Worm (Caenorhabditis elegans) whole organism, young adult: ENCODE measurements around the gene mdt-10.

Source experiments
- F10E7.11 ChIP-seq: sonication (generic microtip); optimal IDR thresholded peaks from 2 replicates; lab custom pipeline; 2017; ENCODE audit warnings: mild to moderate bottlenecking, missing genetic modification characterization, moderate library complexity, missing compliant biosample characterization
- F22D6.2 ChIP-seq: sonication (generic microtip); optimal IDR thresholded peaks from 2 replicates; lab custom pipeline; 2016; ENCODE audit warnings: mild to moderate bottlenecking, missing genetic modification characterization, missing compliant biosample characterization
- F37B4.10 ChIP-seq: fragments of 200-800 bp; sonication (Bioruptor generic); IDR thresholded peaks from 2 replicates; pipeline ENCODE4 v1.3.6; 2022; ENCODE audit warnings: missing genetic modification characterization, missing compliant biosample characterization
- T26A5.8 ChIP-seq: sonication (generic microtip); optimal IDR thresholded peaks from 2 replicates; lab custom pipeline; 2016; ENCODE audit warnings: missing genetic modification characterization, missing compliant biosample characterization
- Y95B8A.8 ChIP-seq: fragments of 200-800 bp; sonication (Bioruptor generic); IDR thresholded peaks from 2 replicates; pipeline ENCODE4 v1.3.6; 2022; ENCODE audit warnings: missing genetic modification reagents, missing genetic modification characterization, missing compliant biosample characterization
- ama-1 ChIP-seq, 3 experiments: fragments of 150-350 bp in 1 of 3; sonication (generic microtip) in 2 of 3; optimal IDR thresholded peaks; 2 replicates each; lab custom pipeline; 2014 to 2018; ENCODE audit warnings: missing biosample characterization in 2 of 3, missing genetic modification characterization in 2 of 3, missing genetic modification reagents in 2 of 3
- lag-1 ChIP-seq: fragments of 200-800 bp; sonication (Bioruptor generic); IDR thresholded peaks from 2 replicates; pipeline ENCODE4 v1.3.6; 2022; ENCODE audit warnings: missing genetic modification reagents, missing genetic modification characterization, missing compliant biosample characterization
- nfya-1 ChIP-seq: sonication (generic microtip); optimal IDR thresholded peaks from 2 replicates; lab custom pipeline; 2017; ENCODE audit warnings: antibody characterized with exemption, missing compliant biosample characterization, missing genetic modification characterization, borderline replicate concordance; ENCODE audit not compliant: insufficient read depth
- nhr-179 ChIP-seq: sonication (generic microtip); optimal IDR thresholded peaks from 2 replicates; lab custom pipeline; 2016; ENCODE audit warnings: mild to moderate bottlenecking, missing genetic modification characterization, missing compliant biosample characterization
- sea-2 ChIP-seq: fragments of 200-800 bp; sonication (Bioruptor generic); IDR thresholded peaks from 2 replicates; pipeline ENCODE4 v1.3.6; 2022; ENCODE audit warnings: missing genetic modification characterization, missing compliant biosample characterization
- sptf-2 ChIP-seq: fragments of 200-800 bp; sonication (Bioruptor generic); optimal IDR thresholded peaks from 2 replicates; lab custom pipeline; 2018; ENCODE audit warnings: mild to moderate bottlenecking, missing genetic modification characterization, missing compliant biosample characterization
- unc-62 ChIP-seq: fragments of 150-350 bp; optimal IDR thresholded peaks from 2 replicates; lab custom pipeline; 2014; ENCODE audit warnings: missing biosample characterization, missing genetic modification reagents, missing genetic modification characterization
- ztf-28 ChIP-seq: fragments of 200-800 bp; sonication (Bioruptor generic); IDR thresholded peaks from 2 replicates; pipeline ENCODE4 v1.3.6; 2022; ENCODE audit warnings: missing genetic modification reagents, missing genetic modification characterization, missing compliant biosample characterization
- ztf-6 ChIP-seq: fragments of 200-800 bp; sonication (Bioruptor generic); IDR thresholded peaks from 2 replicates; pipeline ENCODE4 v1.3.6; 2022; ENCODE audit warnings: missing genetic modification reagents, missing genetic modification characterization, missing compliant biosample characterization

DNA sequence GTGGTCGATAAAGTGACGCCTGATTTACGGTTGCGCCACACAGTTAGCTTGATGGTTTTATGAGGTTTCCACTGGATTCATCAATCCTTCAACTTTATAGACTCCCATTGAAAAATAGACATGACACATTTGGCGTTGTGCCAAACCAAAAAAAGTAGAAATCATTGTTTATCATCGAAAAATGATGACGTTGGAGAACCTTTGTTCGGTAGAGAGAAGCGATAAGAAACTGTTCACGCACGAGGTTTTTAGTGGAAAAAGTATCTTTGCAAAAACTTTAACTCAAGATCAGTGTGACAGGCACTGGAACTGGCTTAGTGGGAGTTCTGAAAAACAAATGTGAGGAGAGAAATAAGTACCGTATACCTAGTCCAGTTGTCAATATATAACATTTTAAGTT is 41.2 kb downstream of the mdt-10 start:
- no peak for TF ChIP-seq ztf-28 (GFP tag; lab: Robert Waterston, UW)
- no peak for TF ChIP-seq Y95B8A.8
- TF ChIP-seq nfya-1 = no peak
- TF ChIP-seq unc-62 = no peak
- no peak for TF ChIP-seq sptf-2 (GFP tag; lab: Kevin White, UChicago)
- no peak for TF ChIP-seq F10E7.11 (tag; lab: Kevin White, UChicago)
- no peak for TF ChIP-seq lag-1 (GFP tag; lab: Robert Waterston, UW)
- TF ChIP-seq sea-2 (GFP tag; lab: Robert Waterston, UW) = no peak
- TF ChIP-seq ama-1 (optimal IDR thresholded peaks at IDR 0.05; lab: Kevin White, UChicago) = no peak
- TF ChIP-seq ama-1 (GFP tag; optimal IDR thresholded peaks at IDR 0.05; lab: Kevin White, UChicago) = no peak
- no peak for TF ChIP-seq T26A5.8 (tag; lab: Kevin White, UChicago)
- no peak for TF ChIP-seq ztf-6 (GFP tag; lab: Robert Waterston, UW)
- no peak for TF ChIP-seq F22D6.2
- no peak for TF ChIP-seq F37B4.10
- TF ChIP-seq nhr-179 (tag; lab: Kevin White, UChicago) = no peak
